Fruit fly (Drosophila melanogaster): ENCODE results near the gene CG7632.

- no peak for TF ChIP-seq ttk (optimal IDR thresholded peaks at IDR 0.05)
- no peak for TF ChIP-seq h (optimal IDR thresholded peaks at IDR 0.05)
- no peak for TF ChIP-seq insv (optimal IDR thresholded peaks at IDR 0.05)
- TF ChIP-seq Myc (optimal IDR thresholded peaks at IDR 0.05), result no peak
- no peak for TF ChIP-seq Sin3A (optimal IDR thresholded peaks at IDR 0.05)
Observed at dm6 chr3L:21324724-21325123, 20.2 kb downstream of the CG7632 start.
